Worm (Caenorhabditis elegans) whole organism, L1 larva: ENCODE results near the gene drap-1.

ENCODE experiments used
- ceh-63 ChIP-seq: fragments of 200-800 bp; sonication (Bioruptor generic); optimal IDR thresholded peaks from 2 replicates; lab custom pipeline; 2018; ENCODE audit warnings: mild to moderate bottlenecking, missing genetic modification characterization, missing compliant biosample characterization
- dpl-1 ChIP-seq, 3 experiments: fragments of 150-350 bp in 2 of 3; sonication (generic microtip) in 1 of 3; optimal IDR thresholded peaks; 2 replicates each; lab custom pipeline; 2014 to 2017; ENCODE audit warnings: missing biosample characterization in 3 of 3, missing genetic modification characterization in 3 of 3, missing genetic modification reagents in 3 of 3
- grh-1 ChIP-seq: fragments of 200-800 bp; sonication (Bioruptor generic); IDR thresholded peaks from 2 replicates; pipeline ENCODE4 v1.3.6; 2022; ENCODE audit warnings: missing genetic modification reagents, missing genetic modification characterization, missing compliant biosample characterization
- lin-39 ChIP-seq: fragments of 150-350 bp; optimal IDR thresholded peaks from 2 replicates; lab custom pipeline; 2014; ENCODE audit warnings: missing biosample characterization, missing genetic modification reagents, missing genetic modification characterization
- nhr-11 ChIP-seq: fragments of 150-350 bp; optimal IDR thresholded peaks from 2 replicates; lab custom pipeline; 2014; ENCODE audit warnings: missing biosample characterization, missing genetic modification characterization
- nhr-237 ChIP-seq: fragments of 150-350 bp; optimal IDR thresholded peaks from 2 replicates; lab custom pipeline; 2014; ENCODE audit warnings: missing biosample characterization, missing genetic modification characterization
- nhr-28 ChIP-seq: fragments of 150-350 bp; optimal IDR thresholded peaks from 2 replicates; lab custom pipeline; 2014; ENCODE audit warnings: missing biosample characterization, missing genetic modification characterization
- skn-1 ChIP-seq: fragments of 150-350 bp; optimal IDR thresholded peaks from 2 replicates; lab custom pipeline; 2014; ENCODE audit warnings: missing biosample characterization, missing genetic modification characterization
- snpc-4 ChIP-seq: fragments of 150-350 bp; optimal IDR thresholded peaks from 2 replicates; lab custom pipeline; 2014; ENCODE audit warnings: missing biosample characterization, missing genetic modification characterization
- unc-62 ChIP-seq: fragments of 150-350 bp; optimal IDR thresholded peaks from 2 replicates; lab custom pipeline; 2014; ENCODE audit warnings: missing biosample characterization, missing genetic modification reagents, missing genetic modification characterization
- ztf-11 ChIP-seq, 2 experiments: sonication (generic microtip); optimal IDR thresholded peaks; 2 replicates each; lab custom pipeline; 2016 to 2017; ENCODE audit warnings: missing genetic modification characterization in 2 of 2, missing biosample characterization in 1 of 2, missing compliant biosample characterization in 1 of 2

- TF ChIP-seq ceh-63 (GFP tag; lab: Kevin White, UChicago): no peak
- TF ChIP-seq skn-1 (tag; lab: Kevin White, UChicago): no peak
- TF ChIP-seq lin-39 (tag; lab: Kevin White, UChicago): no peak
- no peak for TF ChIP-seq nhr-28 (tag; lab: Kevin White, UChicago)
- TF ChIP-seq dpl-1 (GFP tag; optimal IDR thresholded peaks at IDR 0.05; lab: Kevin White, UChicago): no peak
- no peak for TF ChIP-seq snpc-4 (tag; lab: Kevin White, UChicago)
- TF ChIP-seq nhr-11: no peak
- TF ChIP-seq unc-62: no peak
- TF ChIP-seq nhr-237 (tag; lab: Kevin White, UChicago): no peak
- TF ChIP-seq grh-1: no peak
- no peak for TF ChIP-seq ztf-11 (tag; optimal IDR thresholded peaks at IDR 0.05; lab: Kevin White, UChicago)
Measured at ce11 chrV:9765622-9766021, 35.7 kb downstream of the drap-1 start.
